Worm (Caenorhabditis elegans): Measurements from ENCODE around the gene T26C12.1.

T26C12.1 gene

DNA sequence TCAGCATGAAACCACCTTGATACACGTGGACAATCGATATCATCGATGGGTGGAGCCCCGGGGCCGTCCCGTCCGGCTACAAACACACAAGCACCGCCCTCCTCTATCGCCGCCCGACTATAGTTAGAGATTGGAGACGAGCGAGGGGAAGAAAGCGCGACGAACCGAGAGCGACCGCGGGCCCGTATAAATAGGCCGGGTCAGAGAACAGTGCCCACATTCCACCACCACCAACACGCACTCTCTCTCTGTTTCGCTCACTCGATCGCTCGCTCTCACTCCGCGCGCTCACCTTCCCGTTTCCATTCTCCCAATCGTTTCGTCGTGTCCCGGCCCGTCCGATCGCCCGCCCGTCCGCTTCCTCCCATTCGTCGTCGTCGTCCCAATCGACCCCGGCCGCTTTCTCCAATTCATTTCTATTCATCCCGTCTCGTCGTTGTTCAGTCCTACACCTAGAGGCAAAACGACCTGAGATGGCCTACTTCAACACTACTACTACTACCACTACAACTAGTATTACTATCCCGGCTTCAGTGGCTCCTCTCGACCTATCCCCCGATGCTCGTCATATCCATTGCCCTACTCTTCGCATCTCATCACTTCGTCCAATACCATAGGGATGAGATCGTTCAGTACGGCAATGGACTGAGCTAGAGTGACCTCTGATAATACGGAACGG is 25.9 kb upstream of the T26C12.1 start:
- TF ChIP-seq B0336.3 (GFP tag; IDR thresholded peaks at IDR 0.05), result peak; percentile 43; the same call in 1 of the 2 replicates
- TF ChIP-seq madf-8 (GFP tag; conservative IDR thresholded peaks at IDR 0.05), result no peak
- TF ChIP-seq nhr-90 (tag; optimal IDR thresholded peaks at IDR 0.05), result no peak
- no peak for TF ChIP-seq ceh-79 (tag; optimal IDR thresholded peaks at IDR 0.05)
- TF ChIP-seq Y67H2A.10 (GFP tag; conservative IDR thresholded peaks at IDR 0.05), result no peak
- TF ChIP-seq Y95B8A.8 (GFP tag; IDR thresholded peaks at IDR 0.05), result no peak
- TF ChIP-seq B0261.1 (tag; optimal IDR thresholded peaks at IDR 0.05), result no peak
- TF ChIP-seq C17E4.6 (GFP tag; IDR thresholded peaks at IDR 0.05), result no peak; the same call in 1 of the 2 replicates
- TF ChIP-seq egl-18 (GFP tag; IDR thresholded peaks at IDR 0.05), result no peak
- TF ChIP-seq B0019.2 (GFP tag; conservative IDR thresholded peaks at IDR 0.05), result no peak
- TF ChIP-seq ztf-3 (GFP tag; optimal IDR thresholded peaks at IDR 0.05), result no peak
- TF ChIP-seq mes-4 (tag; optimal IDR thresholded peaks at IDR 0.05), result no peak
- TF ChIP-seq ccch-3 (GFP tag; optimal IDR thresholded peaks at IDR 0.05), result no peak
- TF ChIP-seq sea-2 (GFP tag; IDR thresholded peaks at IDR 0.05), result no peak
- TF ChIP-seq madf-6 (GFP tag; IDR thresholded peaks at IDR 0.05), result no peak
- no peak for TF ChIP-seq attf-6 (GFP tag; IDR thresholded peaks at IDR 0.05)
- peak; percentile 37 for TF ChIP-seq atf-7 (tag; optimal IDR thresholded peaks at IDR 0.05)
- peak; percentile 43 for TF ChIP-seq gei-17 (GFP tag; optimal IDR thresholded peaks at IDR 0.05)
- TF ChIP-seq F22D6.2 (tag; optimal IDR thresholded peaks at IDR 0.05), result no peak
- no peak for TF ChIP-seq ceh-58 (GFP tag; IDR thresholded peaks at IDR 0.05)
- TF ChIP-seq hsf-1 (GFP tag; IDR thresholded peaks at IDR 0.05), result no peak
- TF ChIP-seq F10E7.11 (tag; optimal IDR thresholded peaks at IDR 0.05), result no peak
- TF ChIP-seq let-607 (tag; optimal IDR thresholded peaks at IDR 0.05), result peak; percentile 56 to 76
- TF ChIP-seq zim-3 (tag; optimal IDR thresholded peaks at IDR 0.05), result no peak
- TF ChIP-seq snpc-4 (GFP tag; optimal IDR thresholded peaks at IDR 0.05), result no peak
- peak in 1 of 4 experiments; percentile 32 for TF ChIP-seq snpc-4 (tag; optimal IDR thresholded peaks at IDR 0.05)
- TF ChIP-seq hlh-12 (tag; optimal IDR thresholded peaks at IDR 0.05), result no peak
- no peak for TF ChIP-seq lag-1 (GFP tag; IDR thresholded peaks at IDR 0.05)
- no peak for TF ChIP-seq him-1 (tag; optimal IDR thresholded peaks at IDR 0.05)
- no peak for TF ChIP-seq chd-7 (tag; optimal IDR thresholded peaks at IDR 0.05)
- peak; percentile 53 for TF ChIP-seq mcd-1 (GFP tag; IDR thresholded peaks at IDR 0.05)
- TF ChIP-seq tlf-1 (GFP tag; optimal IDR thresholded peaks at IDR 0.05), result no peak
- no peak for TF ChIP-seq ztf-22 (GFP tag; optimal IDR thresholded peaks at IDR 0.05)
- 0 out of 2 replicates have a peak, but pooled peaks have one; percentile 50 for TF ChIP-seq F37B4.10 (GFP tag; IDR thresholded peaks at IDR 0.05)
- TF ChIP-seq F23B12.7 (tag; optimal IDR thresholded peaks at IDR 0.05; ENCODE audit: insufficient read depth), result no peak
- TF ChIP-seq K12H6.12 (tag; optimal IDR thresholded peaks at IDR 0.05), result no peak
- TF ChIP-seq dpff-1 (tag; optimal IDR thresholded peaks at IDR 0.05), result no peak
- no peak for TF ChIP-seq Y79H2A.3 (GFP tag; conservative IDR thresholded peaks at IDR 0.05)
- TF ChIP-seq cebp-2 (GFP tag; IDR thresholded peaks at IDR 0.05), result no peak
- no peak for TF ChIP-seq athp-1 (tag; optimal IDR thresholded peaks at IDR 0.05)
- TF ChIP-seq tbx-9 (tag; optimal IDR thresholded peaks at IDR 0.05; ENCODE audit: borderline replicate concordance), result no peak
- TF ChIP-seq dox-1 (GFP tag; IDR thresholded peaks at IDR 0.05), result peak; percentile 67
- TF ChIP-seq snpc-1.1 (tag; optimal IDR thresholded peaks at IDR 0.05; ENCODE audit: insufficient read depth), result no peak
- peak; percentile 79 for TF ChIP-seq nfyb-1 (GFP tag; IDR thresholded peaks at IDR 0.05)
- no peak for TF ChIP-seq efl-1 (GFP tag; optimal IDR thresholded peaks at IDR 0.05)
- 0 out of 2 replicates have a peak, but pooled peaks have one; percentile 40 for TF ChIP-seq pbrm-1 (GFP tag; IDR thresholded peaks at IDR 0.05)
- TF ChIP-seq nhr-27 (tag; optimal IDR thresholded peaks at IDR 0.05), result no peak
- TF ChIP-seq ztf-26 (tag; optimal IDR thresholded peaks at IDR 0.05), result no peak
